Worm (Caenorhabditis elegans) whole organism, L4 larva: ENCODE results near the gene nhr-101.

Source experiments
- ZK546.5 ChIP-seq, 2 experiments: sonication (generic microtip); optimal IDR thresholded peaks; 2 replicates each; lab custom pipeline; 2017; ENCODE audit warnings: missing biosample characterization in 2 of 2, missing genetic modification characterization in 2 of 2
- ama-1 ChIP-seq: fragments of 150-350 bp; optimal IDR thresholded peaks from 2 replicates; lab custom pipeline; 2014; ENCODE audit warnings: inconsistent platforms, mixed read lengths
- lin-13 ChIP-seq: fragments of 150-350 bp; optimal IDR thresholded peaks from 2 replicates; lab custom pipeline; 2014; ENCODE audit warnings: missing biosample characterization, missing genetic modification reagents, missing genetic modification characterization
- lin-15B ChIP-seq: fragments of 150-350 bp; sonication (generic microtip); optimal IDR thresholded peaks from 3 replicates; lab custom pipeline; 2014; ENCODE audit warnings: missing biosample characterization, missing genetic modification characterization
- mdl-1 ChIP-seq, 2 experiments: fragments of 150-350 bp in 1 of 2; sonication (generic microtip) in 1 of 2; optimal IDR thresholded peaks; 2 replicates each; lab custom pipeline; 2014 to 2017; ENCODE audit warnings: missing biosample characterization in 2 of 2, missing genetic modification characterization in 2 of 2
- nhr-11 ChIP-seq: fragments of 150-350 bp; optimal IDR thresholded peaks from 2 replicates; lab custom pipeline; 2014; ENCODE audit warnings: missing biosample characterization, missing genetic modification characterization
- nhr-111 ChIP-seq: fragments of 200-800 bp; sonication (Bioruptor generic); optimal IDR thresholded peaks from 2 replicates; lab custom pipeline; 2018; ENCODE audit warnings: mild to moderate bottlenecking, missing genetic modification characterization, missing compliant biosample characterization
- nhr-28 ChIP-seq: fragments of 150-350 bp; optimal IDR thresholded peaks from 2 replicates; lab custom pipeline; 2014; ENCODE audit warnings: missing biosample characterization, missing genetic modification characterization
- nhr-76 ChIP-seq: fragments of 150-350 bp; optimal IDR thresholded peaks from 2 replicates; lab custom pipeline; 2014; ENCODE audit warnings: missing biosample characterization, missing genetic modification characterization
- vab-7 ChIP-seq: fragments of 200-800 bp; sonication (Bioruptor generic); IDR thresholded peaks from 2 replicates; pipeline ENCODE4 v1.3.6; 2022; ENCODE audit warnings: missing genetic modification reagents, missing genetic modification characterization, missing compliant biosample characterization

DNA sequence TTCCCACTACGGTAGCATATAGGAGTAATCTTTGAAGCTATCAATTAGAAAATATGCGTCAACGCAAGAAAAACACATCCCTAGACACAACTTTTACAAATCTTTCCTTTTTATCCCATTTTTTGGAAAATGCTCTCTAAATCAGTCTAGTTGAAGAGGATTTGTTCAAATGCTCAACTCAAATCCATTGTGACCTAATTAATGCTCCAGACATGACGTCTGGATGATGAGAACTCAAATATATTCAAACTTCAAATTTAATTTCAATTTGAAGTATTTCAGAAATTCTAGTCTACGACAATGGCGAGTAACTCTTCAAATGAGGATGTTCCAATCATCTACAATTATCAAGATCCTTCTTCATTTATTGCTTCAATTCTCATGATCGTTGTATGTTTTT, 17.9 kb upstream of the nhr-101 start, which contains the start of gene srx-85:
- no peak for TF ChIP-seq nhr-11 (tag; lab: Kevin White, UChicago)
- no peak for TF ChIP-seq ZK546.5 (tag; optimal IDR thresholded peaks at IDR 0.05; lab: Kevin White, UChicago)
- no peak for TF ChIP-seq nhr-28 (tag; lab: Kevin White, UChicago)
- TF ChIP-seq nhr-111 (GFP tag; lab: Kevin White, UChicago): no peak
- no peak for TF ChIP-seq mdl-1 (tag; optimal IDR thresholded peaks at IDR 0.05; lab: Kevin White, UChicago)
- no peak for TF ChIP-seq lin-15B (tag; lab: Kevin White, UChicago)
- TF ChIP-seq vab-7 (GFP tag; lab: Robert Waterston, UW): no peak
- TF ChIP-seq ama-1: no peak
- TF ChIP-seq lin-13 (GFP tag; lab: Kevin White, UChicago): no peak
- no peak for TF ChIP-seq nhr-76 (tag; lab: Kevin White, UChicago)
